Fruit fly (Drosophila melanogaster) whole organism: ENCODE results near the gene Rgl.

Source experiments
- Dll ChIP-seq: fragments of >200 bp; optimal IDR thresholded peaks from 2 replicates; lab custom pipeline; 2017
- pan ChIP-seq: fragments of >200 bp; optimal IDR thresholded peaks from 2 replicates; lab custom pipeline; 2017
- psq ChIP-seq: fragments of >200 bp; optimal IDR thresholded peaks from 2 replicates; lab custom pipeline; 2017
- usp ChIP-seq: fragments of >200 bp; optimal IDR thresholded peaks from 2 replicates; lab custom pipeline; 2017; ENCODE audit warnings: missing biosample characterization, missing genetic modification characterization, mixed read lengths

dm6 chr3L:13965502-13965843, 40.3 kb upstream of the Rgl start:
- TF ChIP-seq pan (lab: Kevin White, UChicago) (no peak), usp (no peak), psq (lab: Kevin White, UChicago) (no peak), Dll (lab: Kevin White, UChicago) (no peak)
